Worm (Caenorhabditis elegans): ENCODE measurements around the gene irld-23.

DNA sequence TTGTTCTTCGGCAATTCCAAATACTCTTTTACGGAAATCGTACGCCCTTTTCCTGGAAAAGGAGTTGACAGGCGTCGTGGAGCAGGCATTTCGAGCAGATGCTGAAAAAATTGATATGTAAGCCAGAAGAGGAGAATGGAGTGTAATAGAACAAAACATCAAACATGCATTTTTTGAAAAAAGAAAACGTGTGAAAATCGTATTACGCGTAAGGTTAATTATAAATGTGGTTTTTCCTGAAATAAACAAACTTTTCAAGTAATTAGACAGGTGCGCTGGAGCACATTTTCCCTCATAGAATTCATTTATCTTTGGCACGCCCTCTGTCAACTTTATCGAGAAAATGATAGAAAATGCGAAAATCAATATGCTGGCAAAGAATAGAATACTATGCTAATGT lies 34.6 kb upstream of the irld-23 start, which contains the start of gene lido-6:
- TF ChIP-seq nhr-237 (tag; optimal IDR thresholded peaks at IDR 0.05) (no peak), zag-1 (tag; optimal IDR thresholded peaks at IDR 0.05) (no peak), lsy-2 (tag; optimal IDR thresholded peaks at IDR 0.05) (no peak), nhr-42 (GFP tag; IDR thresholded peaks at IDR 0.05) (no peak), lin-15B (tag; optimal IDR thresholded peaks at IDR 0.05) (no peak), ama-1 (optimal IDR thresholded peaks at IDR 0.05) (no peak), snpc-4 (tag; optimal IDR thresholded peaks at IDR 0.05) (no peak)
